Fruit fly (Drosophila melanogaster) whole organism, prepupa: ENCODE data around the gene CG5162.

Experiments
- CG10631 ChIP-seq: fragments of 200-800 bp; sonication (Bioruptor generic); optimal IDR thresholded peaks from 2 replicates; lab custom pipeline; 2016; ENCODE audit warnings: missing biosample characterization, missing genetic modification characterization
- CG15336 ChIP-seq: fragments of 200-800 bp; sonication (Bioruptor generic); IDR thresholded peaks from 2 replicates; pipeline ENCODE4 v1.3.6; 2022; ENCODE audit warnings: missing biosample characterization, missing genetic modification characterization
- CG16779 ChIP-seq: fragments of 200-800 bp; sonication (Bioruptor generic); optimal IDR thresholded peaks from 3 replicates; lab custom pipeline; 2017; ENCODE audit warnings: missing biosample characterization, mild to moderate bottlenecking, missing genetic modification characterization
- CG6163 ChIP-seq: fragments of 200-800 bp; sonication (Bioruptor generic); IDR thresholded peaks from 3 replicates; pipeline ENCODE4 v1.3.6; 2022; ENCODE audit warnings: missing biosample characterization, missing genetic modification characterization
- Gug ChIP-seq: fragments of 200-800 bp; sonication (Bioruptor generic); IDR thresholded peaks from 2 replicates; pipeline ENCODE4 v1.3.6; 2022; ENCODE audit warnings: missing biosample characterization, missing genetic modification characterization
- Met ChIP-seq: fragments of 200-800 bp; sonication (Bioruptor generic); optimal IDR thresholded peaks from 3 replicates; lab custom pipeline; 2016; ENCODE audit warnings: missing biosample characterization, missing genetic modification characterization
- OdsH ChIP-seq: fragments of 200-800 bp; sonication (Bioruptor generic); optimal IDR thresholded peaks from 3 replicates; lab custom pipeline; 2016; ENCODE audit warnings: missing biosample characterization, missing genetic modification characterization
- acj6 ChIP-seq: fragments of 200-800 bp; sonication (Bioruptor generic); optimal IDR thresholded peaks from 3 replicates; lab custom pipeline; 2016; ENCODE audit warnings: missing biosample characterization, missing genetic modification characterization
- cyc ChIP-seq: fragments of 200-800 bp; sonication (Bioruptor generic); optimal IDR thresholded peaks from 3 replicates; lab custom pipeline; 2016; ENCODE audit warnings: missing biosample characterization, missing genetic modification characterization
- dac ChIP-seq: fragments of 200-800 bp; sonication (Bioruptor generic); optimal IDR thresholded peaks from 2 replicates; lab custom pipeline; 2017; ENCODE audit warnings: missing biosample characterization, mild to moderate bottlenecking, missing genetic modification characterization
- fkh ChIP-seq: fragments of 200-800 bp; sonication (Bioruptor generic); optimal IDR thresholded peaks from 3 replicates; lab custom pipeline; 2017; ENCODE audit warnings: missing biosample characterization, mild to moderate bottlenecking, missing genetic modification characterization, moderate library complexity

- TF ChIP-seq dac (no peak), CG15336 (no peak), fkh (GFP tag; lab: Kevin White, UChicago) (no peak), Gug (no peak), CG6163 (GFP tag; lab: Robert Waterston, UW) (no peak), cyc (GFP tag; lab: Kevin White, UChicago) (no peak), Met (no peak), acj6 (GFP tag; lab: Kevin White, UChicago) (no peak), OdsH (GFP tag; lab: Kevin White, UChicago) (no peak), CG10631 (GFP tag; lab: Kevin White, UChicago) (no peak), CG16779 (tag; lab: Kevin White, UChicago) (no peak)
These were observed 34.6 kb upstream of the CG5162 start for dm6 chrX:17180523-17180922.
